Worm (Caenorhabditis elegans) whole organism, young adult: ENCODE measurements around the gene gpa-3.

Experiments used
- B0035.1 ChIP-seq: sonication (generic microtip); optimal IDR thresholded peaks from 2 replicates; lab custom pipeline; 2016; ENCODE audit warnings: missing genetic modification characterization, mild to moderate bottlenecking, missing compliant biosample characterization, missing genotype, missing genetic modification reagents
- Y56A3A.18 ChIP-seq: fragments of 200-800 bp; sonication (Bioruptor generic); IDR thresholded peaks from 2 replicates; pipeline ENCODE4 v1.3.6; 2022; ENCODE audit warnings: missing genetic modification reagents, missing genetic modification characterization, missing compliant biosample characterization
- attf-6 ChIP-seq: fragments of 200-800 bp; sonication (Bioruptor generic); IDR thresholded peaks from 2 replicates; pipeline ENCODE4 v1.3.6; 2022; ENCODE audit warnings: missing genetic modification reagents, missing genetic modification characterization, missing compliant biosample characterization
- ceh-40 ChIP-seq: fragments of 200-800 bp; sonication (Bioruptor generic); IDR thresholded peaks from 2 replicates; pipeline ENCODE4 v1.3.6; 2022; ENCODE audit warnings: missing genetic modification characterization, missing compliant biosample characterization
- chd-7 ChIP-seq: sonication (generic microtip); optimal IDR thresholded peaks from 2 replicates; lab custom pipeline; 2016; ENCODE audit warnings: mild to moderate bottlenecking, missing genetic modification characterization, moderate library complexity, missing compliant biosample characterization
- him-1 ChIP-seq: sonication (generic microtip); optimal IDR thresholded peaks from 2 replicates; lab custom pipeline; 2016; ENCODE audit warnings: missing genotype, missing genetic modification reagents, missing genetic modification characterization, missing compliant biosample characterization
- hrde-1 ChIP-seq: sonication (generic microtip); optimal IDR thresholded peaks from 2 replicates; lab custom pipeline; 2016; ENCODE audit warnings: missing genetic modification characterization, mild to moderate bottlenecking, missing compliant biosample characterization, moderate library complexity, missing genotype, missing genetic modification reagents, borderline replicate concordance
- lin-40 ChIP-seq: sonication (generic microtip); optimal IDR thresholded peaks from 2 replicates; lab custom pipeline; 2016; ENCODE audit warnings: missing genetic modification characterization, mild to moderate bottlenecking, missing compliant biosample characterization, missing genotype, missing genetic modification reagents
- repo-1 ChIP-seq: sonication (generic microtip); optimal IDR thresholded peaks from 2 replicates; lab custom pipeline; 2017; ENCODE audit warnings: mild to moderate bottlenecking, missing genetic modification characterization, missing compliant biosample characterization

DNA sequence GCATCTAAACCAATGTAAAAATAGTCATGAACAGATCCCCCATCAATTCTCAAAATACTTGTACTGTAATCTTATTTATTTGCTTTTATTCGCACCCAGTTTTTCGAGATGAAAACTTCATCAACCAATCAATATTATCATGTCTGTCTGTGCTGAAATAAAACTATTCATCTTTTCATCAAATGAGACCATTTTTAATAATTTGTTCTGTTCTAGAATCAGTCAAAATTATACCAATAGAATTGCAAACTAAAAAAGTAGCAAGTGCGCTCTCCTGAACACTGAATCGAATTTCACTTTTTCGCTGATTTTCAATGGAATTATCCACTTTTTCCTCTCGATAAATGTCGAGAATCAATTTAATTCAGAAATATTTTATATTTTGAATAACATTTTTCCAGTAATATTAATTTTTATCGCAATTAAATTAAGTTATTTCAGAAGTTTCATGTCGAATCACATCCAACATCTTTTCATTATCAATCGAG, 40.4 kb upstream of the gpa-3 start, which contains the start of gene trpp-4:
- TF ChIP-seq chd-7 (tag; lab: Kevin White, UChicago) (no peak), lin-40 (no peak), ceh-40 (no peak), hrde-1 (tag; lab: Kevin White, UChicago) (no peak), attf-6 (GFP tag; lab: Robert Waterston, UW) (no peak), repo-1 (tag; lab: Kevin White, UChicago) (no peak), B0035.1 (tag; lab: Kevin White, UChicago) (no peak), him-1 (tag; lab: Kevin White, UChicago) (no peak), Y56A3A.18 (GFP tag; lab: Robert Waterston, UW) (no peak)
